Worm (Caenorhabditis elegans) whole organism, L1 larva: Measurements from ENCODE around the gene rpl-20.
A peak's percentile ranks its signal among the peaks of the same experiment; 100 is the strongest.

ENCODE experiments used
- C04F5.9 ChIP-seq: sonication (generic microtip); optimal IDR thresholded peaks from 2 replicates; lab custom pipeline; 2016; ENCODE audit warnings: missing genetic modification characterization, missing compliant biosample characterization
- C34B4.2 ChIP-seq: sonication (generic microtip); optimal IDR thresholded peaks from 2 replicates; lab custom pipeline; 2017; ENCODE audit warnings: mild to moderate bottlenecking, missing genetic modification characterization, missing compliant biosample characterization
- aha-1 ChIP-seq: fragments of 150-350 bp; optimal IDR thresholded peaks from 2 replicates; lab custom pipeline; 2014; ENCODE audit warnings: missing biosample characterization, missing genetic modification characterization
- alr-1 ChIP-seq: fragments of 200-800 bp; sonication (Bioruptor generic); optimal IDR thresholded peaks from 2 replicates; lab custom pipeline; 2018; ENCODE audit warnings: borderline replicate concordance, mild to moderate bottlenecking, missing genetic modification characterization, missing compliant biosample characterization
- aly-2 ChIP-seq: fragments of 150-350 bp; optimal IDR thresholded peaks from 2 replicates; lab custom pipeline; 2014; ENCODE audit warnings: missing biosample characterization, missing genetic modification characterization
- ama-1 ChIP-seq: fragments of 150-350 bp; optimal IDR thresholded peaks from 2 replicates; lab custom pipeline; 2014
- ceh-8 ChIP-seq: fragments of 200-800 bp; sonication (Bioruptor generic); optimal IDR thresholded peaks from 2 replicates; lab custom pipeline; 2018; ENCODE audit warnings: mild to moderate bottlenecking, missing genetic modification characterization, moderate library complexity, missing compliant biosample characterization
- ceh-88 ChIP-seq: fragments of 200-800 bp; sonication (Bioruptor generic); IDR thresholded peaks from 2 replicates; pipeline ENCODE4 v1.3.6; 2022; ENCODE audit warnings: missing genetic modification characterization, missing compliant biosample characterization
- dsc-1 ChIP-seq: sonication (generic microtip); optimal IDR thresholded peaks from 2 replicates; lab custom pipeline; 2016; ENCODE audit warnings: mild to moderate bottlenecking, missing genetic modification characterization, missing compliant biosample characterization
- efl-1 ChIP-seq, 4 experiments: fragments of 150-350 bp; optimal IDR thresholded peaks in 3 of 4; peaks in 1 of 4; 1 replicate in 1 of 4; 2 replicates in 3 of 4; lab custom pipeline; 2014; ENCODE audit warnings: missing biosample characterization in 2 of 4, missing genetic modification characterization in 2 of 4, missing genetic modification reagents in 2 of 4
- egl-27 ChIP-seq, 2 experiments: fragments of 150-350 bp in 1 of 2; sonication (generic microtip); optimal IDR thresholded peaks; 3 replicates each; lab custom pipeline; 2017 to 2018; ENCODE audit warnings: missing biosample characterization in 2 of 2, missing genetic modification characterization in 2 of 2, missing genetic modification reagents in 2 of 2
- elt-3 ChIP-seq, 6 experiments: fragments of 150-350 bp in 1 of 6; sonication (generic microtip); optimal IDR thresholded peaks; 2 replicates each; lab custom pipeline; 2017 to 2018; ENCODE audit warnings: missing biosample characterization in 6 of 6, missing genetic modification characterization in 6 of 6, inconsistent platforms in 1 of 6
- ets-5 ChIP-seq: fragments of 200-800 bp; sonication (Bioruptor generic); IDR thresholded peaks from 2 replicates; pipeline ENCODE4 v1.3.6; 2022; ENCODE audit warnings: missing genetic modification characterization, missing compliant biosample characterization
- fkh-4 ChIP-seq: sonication (generic microtip); optimal IDR thresholded peaks from 2 replicates; lab custom pipeline; 2016; ENCODE audit warnings: missing compliant biosample characterization, missing genetic modification characterization, borderline replicate concordance
- fkh-8 ChIP-seq: sonication (generic microtip); optimal IDR thresholded peaks from 2 replicates; lab custom pipeline; 2016; ENCODE audit warnings: mild to moderate bottlenecking, missing genetic modification characterization, missing compliant biosample characterization
- grh-1 ChIP-seq: fragments of 200-800 bp; sonication (Bioruptor generic); IDR thresholded peaks from 2 replicates; pipeline ENCODE4 v1.3.6; 2022; ENCODE audit warnings: missing genetic modification reagents, missing genetic modification characterization, missing compliant biosample characterization
- hlh-4 ChIP-seq: sonication (generic microtip); optimal IDR thresholded peaks from 2 replicates; lab custom pipeline; 2016; ENCODE audit warnings: mild to moderate bottlenecking, missing genetic modification characterization, missing compliant biosample characterization
- hpl-2 ChIP-seq: fragments of 150-350 bp; optimal IDR thresholded peaks from 2 replicates; lab custom pipeline; 2014; ENCODE audit warnings: missing biosample characterization, missing genetic modification reagents, missing genetic modification characterization
- irx-1 ChIP-seq: sonication (generic microtip); optimal IDR thresholded peaks from 2 replicates; lab custom pipeline; 2016; ENCODE audit warnings: missing genetic modification characterization, missing compliant biosample characterization
- isw-1 ChIP-seq: fragments of 200-800 bp; sonication (Bioruptor generic); IDR thresholded peaks from 2 replicates; pipeline ENCODE4 v1.3.6; 2022; ENCODE audit warnings: missing genetic modification characterization, missing compliant biosample characterization
- jun-1 ChIP-seq: fragments of 150-350 bp; optimal IDR thresholded peaks from 2 replicates; lab custom pipeline; 2014; ENCODE audit warnings: missing biosample characterization, missing genetic modification reagents, missing genetic modification characterization
- lin-13 ChIP-seq: fragments of 150-350 bp; optimal IDR thresholded peaks from 2 replicates; lab custom pipeline; 2014; ENCODE audit warnings: missing biosample characterization, missing genetic modification reagents, missing genetic modification characterization
- lin-15B ChIP-seq: fragments of 150-350 bp; sonication (generic microtip); optimal IDR thresholded peaks from 3 replicates; lab custom pipeline; 2014; ENCODE audit warnings: missing biosample characterization, missing genetic modification characterization
- lin-35 ChIP-seq, 2 experiments: fragments of 150-350 bp; optimal IDR thresholded peaks; 2 replicates each; lab custom pipeline; 2014; ENCODE audit warnings: missing biosample characterization in 2 of 2, missing genetic modification characterization in 2 of 2, missing genetic modification reagents in 2 of 2
- lir-3 ChIP-seq: sonication (generic microtip); optimal IDR thresholded peaks from 2 replicates; lab custom pipeline; 2016; ENCODE audit warnings: mild to moderate bottlenecking, missing genetic modification characterization, moderate library complexity, missing compliant biosample characterization; ENCODE audit not compliant: poor library complexity
- lsy-2 ChIP-seq, 2 experiments: fragments of 150-350 bp; optimal IDR thresholded peaks; 2 replicates each; lab custom pipeline; 2014; ENCODE audit warnings: missing biosample characterization in 2 of 2, missing genetic modification characterization in 2 of 2
- mdl-1 ChIP-seq, 2 experiments: fragments of 150-350 bp; optimal IDR thresholded peaks; 2 replicates each; lab custom pipeline; 2014 to 2017; ENCODE audit warnings: missing biosample characterization in 2 of 2, missing genetic modification characterization in 2 of 2, inconsistent platforms in 1 of 2
- mep-1 ChIP-seq: fragments of 150-350 bp; optimal IDR thresholded peaks from 2 replicates; lab custom pipeline; 2014; ENCODE audit warnings: missing biosample characterization, missing genetic modification characterization
- nhr-11 ChIP-seq: fragments of 150-350 bp; optimal IDR thresholded peaks from 2 replicates; lab custom pipeline; 2014; ENCODE audit warnings: missing biosample characterization, missing genetic modification characterization
- nhr-19 ChIP-seq: fragments of 200-800 bp; sonication (Bioruptor generic); conservative IDR thresholded peaks from 2 replicates; pipeline ENCODE4 v1.3.6; 2022; ENCODE audit warnings: missing genetic modification characterization, missing compliant biosample characterization
- nhr-28 ChIP-seq: fragments of 150-350 bp; optimal IDR thresholded peaks from 2 replicates; lab custom pipeline; 2014; ENCODE audit warnings: missing biosample characterization, missing genetic modification characterization
- nhr-47 ChIP-seq: sonication (generic microtip); optimal IDR thresholded peaks from 2 replicates; lab custom pipeline; 2016; ENCODE audit warnings: mild to moderate bottlenecking, missing genetic modification characterization, moderate library complexity, missing compliant biosample characterization
- nhr-71 ChIP-seq: sonication (generic microtip); optimal IDR thresholded peaks from 2 replicates; lab custom pipeline; 2016; ENCODE audit warnings: mild to moderate bottlenecking, missing genetic modification characterization, moderate library complexity, missing compliant biosample characterization
- nhr-76 ChIP-seq: sonication (generic microtip); optimal IDR thresholded peaks from 2 replicates; lab custom pipeline; 2017; ENCODE audit warnings: missing biosample characterization, missing genetic modification characterization
- nhr-85 ChIP-seq: sonication (generic microtip); peaks from one replicate; lab custom pipeline; 2016; ENCODE audit warnings: missing genetic modification characterization, inconsistent platforms, missing compliant biosample characterization
- pag-3 ChIP-seq: sonication (generic microtip); optimal IDR thresholded peaks from 2 replicates; lab custom pipeline; 2017; ENCODE audit warnings: missing genetic modification characterization, mild to moderate bottlenecking, missing compliant biosample characterization, antibody characterized with exemption, borderline replicate concordance; ENCODE audit not compliant: insufficient read depth
- pax-3 ChIP-seq: fragments of 200-800 bp; sonication (Bioruptor generic); optimal IDR thresholded peaks from 2 replicates; lab custom pipeline; 2018; ENCODE audit warnings: mild to moderate bottlenecking, missing genetic modification characterization, moderate library complexity, missing compliant biosample characterization
- snpc-4 ChIP-seq: fragments of 150-350 bp; optimal IDR thresholded peaks from 2 replicates; lab custom pipeline; 2014; ENCODE audit warnings: missing biosample characterization, missing genetic modification characterization
- snu-23 ChIP-seq: sonication (generic microtip); optimal IDR thresholded peaks from 2 replicates; lab custom pipeline; 2016; ENCODE audit warnings: missing genetic modification characterization, missing compliant biosample characterization
- sptf-1 ChIP-seq: fragments of 150-350 bp; optimal IDR thresholded peaks from 2 replicates; lab custom pipeline; 2014; ENCODE audit warnings: missing biosample characterization, missing genetic modification characterization
- sup-37 ChIP-seq: fragments of 200-800 bp; sonication (Bioruptor generic); optimal IDR thresholded peaks from 2 replicates; lab custom pipeline; 2018; ENCODE audit warnings: mild to moderate bottlenecking, missing genetic modification characterization, missing compliant biosample characterization
- swsn-7 ChIP-seq: sonication (generic microtip); optimal IDR thresholded peaks from 2 replicates; lab custom pipeline; 2016; ENCODE audit warnings: missing genetic modification characterization, missing compliant biosample characterization
- tbx-2 ChIP-seq: sonication (generic microtip); optimal IDR thresholded peaks from 2 replicates; lab custom pipeline; 2016; ENCODE audit warnings: missing genetic modification characterization, missing compliant biosample characterization
- tlp-1 ChIP-seq: fragments of 150-350 bp; optimal IDR thresholded peaks from 2 replicates; lab custom pipeline; 2014; ENCODE audit warnings: missing biosample characterization, missing genetic modification characterization
- unc-130 ChIP-seq: fragments of 150-350 bp; optimal IDR thresholded peaks from 2 replicates; lab custom pipeline; 2017; ENCODE audit warnings: missing biosample characterization, missing genetic modification characterization, inconsistent platforms
- unc-62 ChIP-seq: fragments of 150-350 bp; optimal IDR thresholded peaks from 2 replicates; lab custom pipeline; 2014; ENCODE audit warnings: missing biosample characterization, missing genetic modification reagents, missing genetic modification characterization
- vab-15 ChIP-seq: sonication (generic microtip); optimal IDR thresholded peaks from 2 replicates; lab custom pipeline; 2017; ENCODE audit warnings: missing genotype, mild to moderate bottlenecking, missing genetic modification characterization, missing compliant biosample characterization
- xbp-1 ChIP-seq: sonication (generic microtip); optimal IDR thresholded peaks from 2 replicates; lab custom pipeline; 2016; ENCODE audit warnings: missing genetic modification characterization, missing compliant biosample characterization
- zag-1 ChIP-seq: fragments of 150-350 bp; optimal IDR thresholded peaks from 2 replicates; lab custom pipeline; 2014; ENCODE audit warnings: missing biosample characterization, missing genetic modification characterization
- ztf-11 ChIP-seq, 2 experiments: sonication (generic microtip); optimal IDR thresholded peaks; 2 replicates each; lab custom pipeline; 2016 to 2017; ENCODE audit warnings: missing genetic modification characterization in 2 of 2, missing biosample characterization in 1 of 2, missing compliant biosample characterization in 1 of 2

rpl-20 gene

DNA sequence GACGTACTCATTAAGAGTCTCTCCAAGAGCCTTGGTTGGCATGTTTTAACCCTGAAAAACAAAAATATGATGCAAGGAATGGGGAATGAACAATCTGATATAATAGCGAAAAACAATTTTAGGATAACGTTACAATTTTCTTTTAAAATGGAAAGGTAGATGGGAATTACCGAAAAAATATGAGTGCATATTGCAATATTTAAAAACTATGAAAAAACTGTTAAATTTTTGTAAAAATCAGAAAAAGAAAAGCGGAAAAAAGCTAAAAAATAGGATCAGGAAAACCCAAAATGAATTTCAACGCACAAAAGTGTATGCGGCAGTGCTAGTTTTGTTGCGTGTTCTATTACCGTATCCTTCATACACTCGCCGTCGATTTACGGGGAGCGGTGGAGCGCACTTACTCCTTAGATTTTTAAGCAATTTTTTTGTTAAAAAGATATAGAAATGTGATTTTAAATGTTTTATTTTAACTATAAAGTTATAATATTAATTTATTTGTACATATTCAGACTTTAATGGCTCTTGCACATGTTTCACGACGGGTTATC, at the start of gene rpl-20, which contains the start of gene Y17G9B.5 (continued):
- TF ChIP-seq unc-62 (GFP tag; lab: Kevin White, UChicago) (peak; percentile 96), lsy-2 (tag; optimal IDR thresholded peaks at IDR 0.05; lab: Kevin White, UChicago) (peak; percentile 100), alr-1 (tag; lab: Kevin White, UChicago) (no peak), sptf-1 (tag; lab: Kevin White, UChicago) (no peak), aly-2 (tag; lab: Kevin White, UChicago) (peak; percentile 100), ets-5 (GFP tag; lab: Robert Waterston, UW) (peak; percentile 100), fkh-4 (tag; lab: Kevin White, UChicago) (peak; percentile 95), lin-35 (GFP tag; optimal IDR thresholded peaks at IDR 0.05; lab: Kevin White, UChicago) (peak; percentile 95 to 97), C04F5.9 (tag; lab: Kevin White, UChicago) (peak; percentile 97), sup-37 (GFP tag; lab: Kevin White, UChicago) (peak; percentile 100), swsn-7 (tag; lab: Kevin White, UChicago) (peak; percentile 100), ceh-8 (GFP tag; lab: Kevin White, UChicago) (peak; percentile 100), lin-13 (GFP tag; lab: Kevin White, UChicago) (peak; percentile 100), ceh-88 (GFP tag; lab: Robert Waterston, UW) (peak; percentile 100), nhr-11 (tag; lab: Kevin White, UChicago) (peak; percentile 98), hpl-2 (peak; percentile 97), unc-130 (tag; lab: Kevin White, UChicago) (peak; percentile 100), egl-27 (tag; optimal IDR thresholded peaks at IDR 0.05; lab: Kevin White, UChicago) (peak; percentile 93 to 98), tlp-1 (no peak), hlh-4 (tag; lab: Kevin White, UChicago) (peak; percentile 70), irx-1 (tag; lab: Kevin White, UChicago) (peak; percentile 100), pax-3 (peak; percentile 100), nhr-47 (tag; lab: Kevin White, UChicago) (peak; percentile 100), jun-1 (tag; lab: Kevin White, UChicago) (peak; percentile 99), snu-23 (GFP tag; lab: Kevin White, UChicago) (peak; percentile 100), snpc-4 (tag; lab: Kevin White, UChicago) (peak; percentile 95), dsc-1 (tag; lab: Kevin White, UChicago) (peak; percentile 100), nhr-19 (GFP tag; lab: Robert Waterston, UW) (peak; percentile 100), nhr-28 (tag; lab: Kevin White, UChicago) (peak; percentile 82), tbx-2 (tag; lab: Kevin White, UChicago) (peak; percentile 100), ama-1 (lab: Kevin White, UChicago) (peak; percentile 95), mep-1 (tag; lab: Kevin White, UChicago) (peak; percentile 100), lir-3 (tag; lab: Kevin White, UChicago) (peak; percentile 98)

DNA sequence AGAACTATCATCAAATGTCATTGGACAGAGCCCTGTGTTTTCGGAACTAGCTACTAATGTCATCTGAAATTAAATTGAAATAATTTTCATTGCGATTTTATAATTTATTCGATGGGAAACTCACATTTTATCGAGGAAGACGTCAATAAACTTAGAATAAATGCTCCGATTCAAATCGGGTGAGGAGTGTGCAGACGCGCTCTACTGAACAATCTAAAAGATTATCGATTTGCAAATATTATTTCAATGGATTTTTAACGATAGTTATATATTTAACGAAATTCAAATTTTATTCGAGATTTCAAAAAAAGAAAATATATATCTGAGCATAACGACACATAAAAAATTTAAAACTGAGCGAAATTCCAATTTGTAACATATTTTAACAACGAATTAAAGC, 49.5 kb upstream of the rpl-20 start, which contains the start of gene eor-1:
Gene eor-1, minus strand, starts transcription at position 65 of the 400 bp plus-strand sequence.
- peak; percentile 41 for TF ChIP-seq xbp-1 (tag; lab: Kevin White, UChicago)
- peak; percentile 26 for TF ChIP-seq dsc-1 (tag; lab: Kevin White, UChicago)
- no peak for TF ChIP-seq ets-5 (GFP tag; lab: Robert Waterston, UW)
- no peak for TF ChIP-seq aha-1 (tag; lab: Kevin White, UChicago)
- no peak for TF ChIP-seq nhr-76 (tag; lab: Kevin White, UChicago)
- TF ChIP-seq fkh-4 (tag; lab: Kevin White, UChicago): no peak
- no peak for TF ChIP-seq vab-15 (tag; lab: Kevin White, UChicago)
- TF ChIP-seq efl-1 (optimal IDR thresholded peaks at IDR 0.05; lab: Kevin White, UChicago): peak; percentile 42 to 55
- TF ChIP-seq efl-1 (GFP tag; optimal IDR thresholded peaks at IDR 0.05 in 1 of 2; lab: Kevin White, UChicago): peak; percentile 6 to 50
- no peak for TF ChIP-seq mdl-1 (tag; optimal IDR thresholded peaks at IDR 0.05; lab: Kevin White, UChicago)
- peak; percentile 67 for TF ChIP-seq nhr-85
- no peak for TF ChIP-seq nhr-71 (tag; lab: Kevin White, UChicago)
- peak; percentile 62 for TF ChIP-seq snu-23 (GFP tag; lab: Kevin White, UChicago)
- TF ChIP-seq lin-15B: peak; percentile 30
- no peak for TF ChIP-seq pag-3 (tag; lab: Kevin White, UChicago)
- no peak for TF ChIP-seq zag-1 (tag; lab: Kevin White, UChicago)
- no peak for TF ChIP-seq grh-1 (GFP tag; lab: Robert Waterston, UW)
- TF ChIP-seq egl-27 (tag; optimal IDR thresholded peaks at IDR 0.05; lab: Kevin White, UChicago): no peak
- no peak for TF ChIP-seq C34B4.2 (tag; lab: Kevin White, UChicago)
- no peak for TF ChIP-seq unc-130 (tag; lab: Kevin White, UChicago)
- no peak for TF ChIP-seq fkh-8
- no peak for TF ChIP-seq isw-1 (GFP tag; lab: Robert Waterston, UW)
- TF ChIP-seq ceh-8 (GFP tag; lab: Kevin White, UChicago): no peak
- no peak for TF ChIP-seq elt-3 (tag; optimal IDR thresholded peaks at IDR 0.05; lab: Kevin White, UChicago)
- TF ChIP-seq ztf-11 (tag; optimal IDR thresholded peaks at IDR 0.05; lab: Kevin White, UChicago): no peak
- TF ChIP-seq nhr-28 (tag; lab: Kevin White, UChicago): no peak
